Fruit fly (Drosophila melanogaster): ENCODE data around the gene JTBR.

Gene JTBR

dm6 chr3L:1798649-1799048, 4.0 kb downstream of the JTBR start, which contains the start of gene Patj (continued):
- TF ChIP-seq lab (GFP tag; optimal IDR thresholded peaks at IDR 0.05) (no peak), tin (GFP tag; optimal IDR thresholded peaks at IDR 0.05) (no peak), ci (GFP tag; IDR thresholded peaks at IDR 0.05) (0 out of 3 replicates have a peak, but pooled peaks have one; percentile 32), sob (GFP tag; IDR thresholded peaks at IDR 0.05) (no peak), CG7928 (GFP tag; optimal IDR thresholded peaks at IDR 0.05) (no peak), CG4282 (GFP tag; optimal IDR thresholded peaks at IDR 0.05) (no peak), CG9437 (GFP tag; optimal IDR thresholded peaks at IDR 0.05) (no peak), ara (GFP tag; IDR thresholded peaks at IDR 0.05) (no peak), aop (GFP tag; IDR thresholded peaks at IDR 0.05) (no peak), CG8478 (optimal IDR thresholded peaks at IDR 0.05) (no peak), CG2116 (GFP tag; optimal IDR thresholded peaks at IDR 0.05) (peak; percentile 67), CG17612 (GFP tag; IDR thresholded peaks at IDR 0.05) (no peak), Med (GFP tag) (peak; percentile 23), D19B (GFP tag; optimal IDR thresholded peaks at IDR 0.05) (no peak), tap (tag; optimal IDR thresholded peaks at IDR 0.05) (no peak), vvl (GFP tag; IDR thresholded peaks at IDR 0.05) (peak; percentile 28), unpg (GFP tag; optimal IDR thresholded peaks at IDR 0.05) (no peak), nerfin-1 (tag; optimal IDR thresholded peaks at IDR 0.05) (peak; percentile 21), Jarid2 (GFP tag; optimal IDR thresholded peaks at IDR 0.05) (no peak), fd96Cb (tag; optimal IDR thresholded peaks at IDR 0.05) (no peak), odd (GFP tag; optimal IDR thresholded peaks at IDR 0.05) (no peak), corto (GFP tag; optimal IDR thresholded peaks at IDR 0.05) (no peak), gt (GFP tag; IDR thresholded peaks at IDR 0.05) (no peak), CG12769 (tag; optimal IDR thresholded peaks at IDR 0.05) (no peak), HLH4C (GFP tag; IDR thresholded peaks at IDR 0.05; ENCODE audit: partially characterized antibody) (peak; percentile 24; the same call in 1 of the 3 replicates), CG9932 (GFP tag; IDR thresholded peaks at IDR 0.05) (no peak), CTCF (GFP tag; optimal IDR thresholded peaks at IDR 0.05) (peak; percentile 49), maf-S (GFP tag; optimal IDR thresholded peaks at IDR 0.05) (no peak)

- TF ChIP-seq sens (GFP tag) = peak; percentile 28
- TF ChIP-seq lilli (GFP tag; optimal IDR thresholded peaks at IDR 0.05) = no peak
Measured at dm6 chr3L:1797005-1797404, 5.7 kb downstream of the JTBR start, which contains the start of gene CG12020. Gene CG12020 (plus strand): TSS chr3L:1797305.

dm6 chr3L:1794943-1795696, 7.5 kb downstream of the JTBR start, which contains the start of the genes alpha-Spec, dlt and Cdc37:
Gene alpha-Spec (minus strand): TSS chr3L:1795328.
Gene dlt (minus strand): TSS chr3L:1795328.
Gene Cdc37 (plus strand): TSS chr3L:1795392.
- peak; percentile 66 for TF ChIP-seq CG2712 (tag; optimal IDR thresholded peaks at IDR 0.05)
- TF ChIP-seq Stat92E (GFP tag; optimal IDR thresholded peaks at IDR 0.05) = peak in 1 of 3 experiments; percentile 21
- peak; percentile 68 for TF ChIP-seq CG13624 (GFP tag; optimal IDR thresholded peaks at IDR 0.05)
- TF ChIP-seq CG1529 (GFP tag; optimal IDR thresholded peaks at IDR 0.05) = no peak
- TF ChIP-seq Awh (GFP tag; IDR thresholded peaks at IDR 0.05) = no peak
- no peak for TF ChIP-seq otp (GFP tag; IDR thresholded peaks at IDR 0.05)
- peak; percentile 10 for TF ChIP-seq CG9727 (GFP tag; optimal IDR thresholded peaks at IDR 0.05)
- peak; percentile 73 for TF ChIP-seq hbn (GFP tag; IDR thresholded peaks at IDR 0.05; ENCODE audit: partially characterized antibody)
- peak; percentile 78 for TF ChIP-seq sna (GFP tag; IDR thresholded peaks at IDR 0.05; ENCODE audit: partially characterized antibody)
- TF ChIP-seq CG2875 (GFP tag; optimal IDR thresholded peaks at IDR 0.05) = peak; percentile 34
- peak; percentile 2 for TF ChIP-seq Dek (tag; optimal IDR thresholded peaks at IDR 0.05)
- TF ChIP-seq CG7987 (GFP tag; optimal IDR thresholded peaks at IDR 0.05) = no peak
- TF ChIP-seq ac (GFP tag; optimal IDR thresholded peaks at IDR 0.05) = no peak
- peak; percentile 39 for TF ChIP-seq CG13775 (GFP tag; optimal IDR thresholded peaks at IDR 0.05)
- no peak for TF ChIP-seq D19B (GFP tag; optimal IDR thresholded peaks at IDR 0.05)
- TF ChIP-seq Chrac-16 (GFP tag; optimal IDR thresholded peaks at IDR 0.05) = no peak
- no peak for TF ChIP-seq CG12942 (GFP tag; optimal IDR thresholded peaks at IDR 0.05)
- no peak for TF ChIP-seq CG4820 (GFP tag; optimal IDR thresholded peaks at IDR 0.05)
- peak; percentile 60 for TF ChIP-seq bbx (GFP tag; IDR thresholded peaks at IDR 0.05; ENCODE audit: partially characterized antibody)
- TF ChIP-seq eve (GFP tag; optimal IDR thresholded peaks at IDR 0.05) = no peak
